Worm (Caenorhabditis elegans) whole organism, L4/young adult: ENCODE data around the gene rpb-9.

ENCODE experiments used
- W03F9.2 ChIP-seq: fragments of 150-350 bp; optimal IDR thresholded peaks from 2 replicates; lab custom pipeline; 2014; ENCODE audit warnings: missing biosample characterization, missing genetic modification characterization
- dao-5 ChIP-seq: sonication (generic microtip); optimal IDR thresholded peaks from 2 replicates; lab custom pipeline; 2016; ENCODE audit warnings: missing genotype, missing genetic modification characterization, moderate library complexity, missing compliant biosample characterization
- him-1 ChIP-seq: sonication (generic microtip); optimal IDR thresholded peaks from 2 replicates; lab custom pipeline; 2016; ENCODE audit warnings: missing genotype, missing genetic modification reagents, missing genetic modification characterization, missing compliant biosample characterization

rpb-9 gene

ce11 chrV:8012032-8012431, at the start of gene rpb-9:
rpb-9 (minus strand) TSS chrV:8012345.
- TF ChIP-seq dao-5 (tag; lab: Kevin White, UChicago) (no peak), him-1 (tag; lab: Kevin White, UChicago) (no peak), W03F9.2 (tag; lab: Kevin White, UChicago) (no peak)

- TF ChIP-seq him-1 (tag; lab: Kevin White, UChicago) = no peak
- TF ChIP-seq dao-5 (tag; lab: Kevin White, UChicago) = no peak
- TF ChIP-seq W03F9.2 (tag; lab: Kevin White, UChicago) = no peak
These were observed 46.2 kb upstream of the rpb-9 start, which contains the start of gene str-138 for ce11 chrV:8058359-8058758. str-138 (plus strand) TSS chrV:8058659.

- no peak for TF ChIP-seq dao-5 (tag; lab: Kevin White, UChicago)
- TF ChIP-seq W03F9.2 (tag; lab: Kevin White, UChicago) = no peak
- TF ChIP-seq him-1 (tag; lab: Kevin White, UChicago) = no peak
These were observed 43.0 kb upstream of the rpb-9 start for ce11 chrV:8055170-8055569.

- TF ChIP-seq W03F9.2 (tag; lab: Kevin White, UChicago) (no peak), dao-5 (tag; lab: Kevin White, UChicago) (no peak), him-1 (tag; lab: Kevin White, UChicago) (no peak)
These were observed 42.0 kb upstream of the rpb-9 start, which contains the start of gene ZC513.2 for ce11 chrV:8054130-8054529. ZC513.2 (plus strand) TSS chrV:8054430.

- TF ChIP-seq him-1 (tag; lab: Kevin White, UChicago) (no peak), dao-5 (tag; lab: Kevin White, UChicago) (no peak), W03F9.2 (tag; lab: Kevin White, UChicago) (no peak)
These were observed 39.7 kb upstream of the rpb-9 start, which contains the start of gene sth-1 for ce11 chrV:8051851-8052250. sth-1 (plus strand) TSS chrV:8052151.

ce11 chrV:8050811-8051210, 38.7 kb upstream of the rpb-9 start, which contains the start of gene col-43:
col-43 (minus strand) TSS chrV:8050911.
- TF ChIP-seq dao-5 (tag; lab: Kevin White, UChicago) = no peak
- no peak for TF ChIP-seq W03F9.2 (tag; lab: Kevin White, UChicago)
- TF ChIP-seq him-1 (tag; lab: Kevin White, UChicago) = no peak

- TF ChIP-seq him-1 (tag; lab: Kevin White, UChicago) = no peak
- TF ChIP-seq W03F9.2 (tag; lab: Kevin White, UChicago) = no peak
- no peak for TF ChIP-seq dao-5 (tag; lab: Kevin White, UChicago)
These were observed 38.0 kb upstream of the rpb-9 start for ce11 chrV:8050059-8050677.

ce11 chrV:8046706-8047105, 34.6 kb upstream of the rpb-9 start, which contains the start of gene ZC513.3:
ZC513.3 (plus strand) TSS chrV:8047006.
- TF ChIP-seq W03F9.2 (tag; lab: Kevin White, UChicago) = no peak

- TF ChIP-seq him-1 (tag; lab: Kevin White, UChicago) (no peak), dao-5 (tag; lab: Kevin White, UChicago) (no peak), W03F9.2 (tag; lab: Kevin White, UChicago) (no peak)
These were observed 32.8 kb upstream of the rpb-9 start for ce11 chrV:8044957-8045356.

- TF ChIP-seq W03F9.2 (tag; lab: Kevin White, UChicago) (no peak), dao-5 (tag; lab: Kevin White, UChicago) (no peak), him-1 (tag; lab: Kevin White, UChicago) (no peak)
These were observed 31.5 kb upstream of the rpb-9 start for ce11 chrV:8043664-8044063.

- TF ChIP-seq dao-5 (tag; lab: Kevin White, UChicago) (no peak), him-1 (tag; lab: Kevin White, UChicago) (no peak), W03F9.2 (tag; lab: Kevin White, UChicago) (no peak)
These were observed 29.3 kb upstream of the rpb-9 start for ce11 chrV:8041336-8041868.

ce11 chrV:8040247-8041084, 28.3 kb upstream of the rpb-9 start:
- TF ChIP-seq him-1 (tag; lab: Kevin White, UChicago) (no peak), dao-5 (tag; lab: Kevin White, UChicago) (no peak), W03F9.2 (tag; lab: Kevin White, UChicago) (no peak)

ce11 chrV:8039606-8040005, 27.5 kb upstream of the rpb-9 start:
- TF ChIP-seq W03F9.2 (tag; lab: Kevin White, UChicago) (no peak), him-1 (tag; lab: Kevin White, UChicago) (no peak), dao-5 (tag; lab: Kevin White, UChicago) (no peak)
